Fruit fly (Drosophila melanogaster): ENCODE results near the gene CG13250.

- TF ChIP-seq CG7101 (tag; optimal IDR thresholded peaks at IDR 0.05) (no peak), tj (GFP tag; optimal IDR thresholded peaks at IDR 0.05) (no peak), Crg-1 (GFP tag; optimal IDR thresholded peaks at IDR 0.05) (no peak), cic (GFP tag; optimal IDR thresholded peaks at IDR 0.05) (no peak), CG12768 (GFP tag; optimal IDR thresholded peaks at IDR 0.05) (no peak), Clk (GFP tag; optimal IDR thresholded peaks at IDR 0.05) (no peak), ovo (GFP tag; optimal IDR thresholded peaks at IDR 0.05) (no peak), pad (GFP tag; optimal IDR thresholded peaks at IDR 0.05) (no peak), Mnt (GFP tag; optimal IDR thresholded peaks at IDR 0.05) (no peak), CG14711 (tag; optimal IDR thresholded peaks at IDR 0.05) (no peak), cnc (optimal IDR thresholded peaks at IDR 0.05) (no peak)
These were observed 7.5 kb upstream of the CG13250 start, which contains the start of gene Pss for dm6 chr3L:20526143-20526195.
